Fruit fly (Drosophila melanogaster): Measurements from ENCODE around the gene Gyc89Db.
A peak's percentile ranks its signal among the peaks of the same experiment; 100 is the strongest.

Gyc89Db gene

DNA sequence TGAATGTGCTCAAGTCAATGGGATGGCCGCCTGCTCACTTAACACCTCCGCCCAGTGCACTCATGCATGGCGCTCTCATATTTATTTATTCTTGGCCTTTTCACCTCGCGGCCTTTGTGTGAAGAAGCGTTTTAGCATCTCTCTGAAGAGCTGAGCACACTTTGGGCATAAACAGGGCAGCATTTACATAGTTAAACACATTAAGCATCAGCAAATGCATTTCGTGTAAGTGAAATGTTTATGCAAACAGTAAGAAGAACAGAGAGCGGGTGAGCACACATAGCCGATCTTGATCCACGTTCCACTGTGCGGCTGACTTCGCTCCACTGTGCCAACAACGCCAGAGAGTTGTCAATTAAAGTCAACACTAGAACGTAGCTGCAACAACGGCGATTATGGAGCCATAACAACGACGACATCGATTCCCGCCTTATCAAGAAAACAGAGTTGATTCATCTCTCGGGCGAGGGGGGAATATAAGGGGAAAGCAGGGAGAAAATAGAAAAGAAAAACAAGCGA is 47.7 kb downstream of the Gyc89Db start (continued):
- TF ChIP-seq hbn (GFP tag; IDR thresholded peaks at IDR 0.05; ENCODE audit: partially characterized antibody) (no peak), ftz-f1 (GFP tag; optimal IDR thresholded peaks at IDR 0.05) (no peak), Aef1 (GFP tag; IDR thresholded peaks at IDR 0.05) (no peak), CG8359 (GFP tag; optimal IDR thresholded peaks at IDR 0.05; ENCODE audit: borderline replicate concordance) (peak; percentile 76), lov (optimal IDR thresholded peaks at IDR 0.05) (no peak), lov (GFP tag; IDR thresholded peaks at IDR 0.05) (no peak; the same call in 2 of the 3 replicates), CG12769 (tag; optimal IDR thresholded peaks at IDR 0.05) (no peak), Adf1 (GFP tag; IDR thresholded peaks at IDR 0.05) (no peak), gro (GFP tag; optimal IDR thresholded peaks at IDR 0.05) (no peak), fd102C (GFP tag; optimal IDR thresholded peaks at IDR 0.05) (no peak), nmo (GFP tag; optimal IDR thresholded peaks at IDR 0.05) (peak; percentile 40), crol (GFP tag; IDR thresholded peaks at IDR 0.05) (peak; percentile 81), CG2875 (GFP tag; optimal IDR thresholded peaks at IDR 0.05) (peak; percentile 61), CG14965 (GFP tag; optimal IDR thresholded peaks at IDR 0.05; ENCODE audit: borderline replicate concordance) (no peak), abd-A (tag; optimal IDR thresholded peaks at IDR 0.05) (no peak), pros (GFP tag; optimal IDR thresholded peaks at IDR 0.05) (no peak), pfk (GFP tag; optimal IDR thresholded peaks at IDR 0.05) (peak; percentile 46), CG13296 (GFP tag; optimal IDR thresholded peaks at IDR 0.05) (no peak), prd (optimal IDR thresholded peaks at IDR 0.05) (no peak), prd (GFP tag; IDR thresholded peaks at IDR 0.05) (peak; percentile 28; the same call in 1 of the 3 replicates), p53 (GFP tag; optimal IDR thresholded peaks at IDR 0.05) (no peak), Xrp1 (GFP tag; IDR thresholded peaks at IDR 0.05) (peak; percentile 77), CG4730 (GFP tag; IDR thresholded peaks at IDR 0.05) (peak; percentile 32; the same call in 1 of the 2 replicates), Drgx (GFP tag; IDR thresholded peaks at IDR 0.05) (no peak), slbo (GFP tag; IDR thresholded peaks at IDR 0.05) (no peak), CG12155 (GFP tag; optimal IDR thresholded peaks at IDR 0.05) (no peak), eyg (GFP tag; optimal IDR thresholded peaks at IDR 0.05) (no peak), CG11456 (GFP tag; IDR thresholded peaks at IDR 0.05) (no peak), E2f1 (GFP tag; IDR thresholded peaks at IDR 0.05) (no peak), gsb-n (tag; optimal IDR thresholded peaks at IDR 0.05) (peak; percentile 25), CG3995 (GFP tag; optimal IDR thresholded peaks at IDR 0.05) (no peak), cas (GFP tag; IDR thresholded peaks at IDR 0.05) (no peak), CG2889 (GFP tag; IDR thresholded peaks at IDR 0.05) (no peak), CG31365 (tag; optimal IDR thresholded peaks at IDR 0.05) (no peak), ttk (GFP tag; IDR thresholded peaks at IDR 0.05) (peak; percentile 26; the same call in 1 of the 2 replicates), ato (GFP tag; IDR thresholded peaks at IDR 0.05; ENCODE audit: partially characterized antibody) (no peak), Fer2 (tag; optimal IDR thresholded peaks at IDR 0.05) (no peak), MESR4 (GFP tag; optimal IDR thresholded peaks at IDR 0.05) (no peak), aop (GFP tag; IDR thresholded peaks at IDR 0.05) (no peak), en (GFP tag; optimal IDR thresholded peaks at IDR 0.05) (peak; percentile 22), CG3281 (GFP tag; optimal IDR thresholded peaks at IDR 0.05) (no peak), CG31224 (GFP tag; IDR thresholded peaks at IDR 0.05) (no peak), seq (GFP tag; IDR thresholded peaks at IDR 0.05) (no peak), CG9876 (GFP tag; optimal IDR thresholded peaks at IDR 0.05) (no peak), HmgD (GFP tag; optimal IDR thresholded peaks at IDR 0.05) (no peak), ab (GFP tag; optimal IDR thresholded peaks at IDR 0.05) (no peak), CG9932 (GFP tag; IDR thresholded peaks at IDR 0.05) (no peak), NfI (GFP tag; optimal IDR thresholded peaks at IDR 0.05) (no peak), CG14860 (GFP tag; IDR thresholded peaks at IDR 0.05; ENCODE audit: partially characterized antibody) (no peak), Bteb2 (GFP tag; optimal IDR thresholded peaks at IDR 0.05) (no peak), Sox102F (GFP tag; optimal IDR thresholded peaks at IDR 0.05) (peak; percentile 5), psq (GFP tag; optimal IDR thresholded peaks at IDR 0.05) (no peak)

All from whole organism, embryonic.